Worm (Caenorhabditis elegans) whole organism, L4/young adult: Measurements from ENCODE around the gene T26C11.9.

Experiments used
- W03F9.2 ChIP-seq: fragments of 150-350 bp; optimal IDR thresholded peaks from 2 replicates; lab custom pipeline; 2014; ENCODE audit warnings: missing biosample characterization, missing genetic modification characterization
- dao-5 ChIP-seq: sonication (generic microtip); optimal IDR thresholded peaks from 2 replicates; lab custom pipeline; 2016; ENCODE audit warnings: missing genotype, missing genetic modification characterization, moderate library complexity, missing compliant biosample characterization
- him-1 ChIP-seq: sonication (generic microtip); optimal IDR thresholded peaks from 2 replicates; lab custom pipeline; 2016; ENCODE audit warnings: missing genotype, missing genetic modification reagents, missing genetic modification characterization, missing compliant biosample characterization

ce11 chrX:1860422-1860821 is 6.8 kb upstream of the T26C11.9 start, which contains the start of gene T26C11.8:
- no peak for TF ChIP-seq dao-5
- no peak for TF ChIP-seq him-1 (tag; lab: Kevin White, UChicago)
- TF ChIP-seq W03F9.2, result no peak
